Fruit fly (Drosophila melanogaster): Measurements from ENCODE around the gene CG32199.

CG32199 gene

dm6 chr3L:18640584-18641527, 29.2 kb downstream of the CG32199 start (continued):
- TF ChIP-seq tll (GFP tag; optimal IDR thresholded peaks at IDR 0.05) (no peak), cas (GFP tag; IDR thresholded peaks at IDR 0.05) (peak; percentile 96), CG13624 (GFP tag; optimal IDR thresholded peaks at IDR 0.05) (peak; percentile 97), CG12155 (GFP tag; optimal IDR thresholded peaks at IDR 0.05) (peak; percentile 93), Tbp (GFP tag; optimal IDR thresholded peaks at IDR 0.05) (no peak), toy (GFP tag; IDR thresholded peaks at IDR 0.05) (peak; percentile 97), CG6272 (GFP tag; IDR thresholded peaks at IDR 0.05) (peak; percentile 98), CG7372 (GFP tag; IDR thresholded peaks at IDR 0.05) (peak; percentile 97), CG32767 (GFP tag; IDR thresholded peaks at IDR 0.05) (peak; percentile 91), CG6854 (GFP tag; optimal IDR thresholded peaks at IDR 0.05) (peak; percentile 90), CG4854 (GFP tag; optimal IDR thresholded peaks at IDR 0.05) (peak; percentile 88), sens-2 (GFP tag; IDR thresholded peaks at IDR 0.05) (peak; percentile 94), CG10959 (GFP tag; IDR thresholded peaks at IDR 0.05) (peak; percentile 91), ERR (GFP tag; optimal IDR thresholded peaks at IDR 0.05) (peak; percentile 88), schlank (tag; optimal IDR thresholded peaks at IDR 0.05) (peak; percentile 48), odd (GFP tag; optimal IDR thresholded peaks at IDR 0.05) (peak; percentile 85), CG10366 (GFP tag; IDR thresholded peaks at IDR 0.05) (peak; percentile 98), trem (tag; optimal IDR thresholded peaks at IDR 0.05) (peak; percentile 23), slp2 (GFP tag; optimal IDR thresholded peaks at IDR 0.05) (peak; percentile 88), HmgD (GFP tag; optimal IDR thresholded peaks at IDR 0.05) (peak; percentile 82), Oaz (GFP tag; IDR thresholded peaks at IDR 0.05) (peak; percentile 91), D19A (tag; optimal IDR thresholded peaks at IDR 0.05) (peak; percentile 45), CG9817 (tag; optimal IDR thresholded peaks at IDR 0.05) (peak; percentile 87), aop (GFP tag; IDR thresholded peaks at IDR 0.05) (peak; percentile 91), CG7928 (GFP tag; optimal IDR thresholded peaks at IDR 0.05) (peak; percentile 74), dpn (GFP tag; optimal IDR thresholded peaks at IDR 0.05) (peak; percentile 92 to 97), CG6791 (GFP tag; IDR thresholded peaks at IDR 0.05; ENCODE audit: partially characterized antibody) (no peak), CG18599 (GFP tag; optimal IDR thresholded peaks at IDR 0.05) (peak; percentile 96), Atf3 (GFP tag; optimal IDR thresholded peaks at IDR 0.05) (peak; percentile 81), CG9797 (GFP tag; optimal IDR thresholded peaks at IDR 0.05) (no peak), sug (tag; optimal IDR thresholded peaks at IDR 0.05) (peak; percentile 90), E2f2 (GFP tag; IDR thresholded peaks at IDR 0.05) (peak; percentile 79), pan (optimal IDR thresholded peaks at IDR 0.05) (no peak), pan (GFP tag; optimal IDR thresholded peaks at IDR 0.05 in 1 of 2, IDR thresholded peaks at IDR 0.05 in 1 of 2) (peak in 1 of 2 experiments; percentile 98), CG17829 (tag; optimal IDR thresholded peaks at IDR 0.05) (peak; percentile 82), E2f1 (GFP tag; IDR thresholded peaks at IDR 0.05) (peak; percentile 97), NK7.1 (GFP tag; optimal IDR thresholded peaks at IDR 0.05) (peak; percentile 91), Neu2 (GFP tag; optimal IDR thresholded peaks at IDR 0.05; ENCODE audit: borderline replicate concordance) (peak; percentile 4), CG1647 (GFP tag; optimal IDR thresholded peaks at IDR 0.05) (peak; percentile 84), Hmr (GFP tag; optimal IDR thresholded peaks at IDR 0.05) (peak; percentile 94), CG34422 (GFP tag; IDR thresholded peaks at IDR 0.05) (peak; percentile 98), Fer2 (tag; optimal IDR thresholded peaks at IDR 0.05) (peak; percentile 93), Lpt (GFP tag; optimal IDR thresholded peaks at IDR 0.05) (no peak), CG4424 (GFP tag; optimal IDR thresholded peaks at IDR 0.05) (peak; percentile 88), Spps (tag; optimal IDR thresholded peaks at IDR 0.05) (peak; percentile 63), zf30C (GFP tag; optimal IDR thresholded peaks at IDR 0.05) (peak; percentile 71), mld (GFP tag; IDR thresholded peaks at IDR 0.05; ENCODE audit: partially characterized antibody) (no peak), ftz-f1 (GFP tag; optimal IDR thresholded peaks at IDR 0.05) (no peak), CG2875 (GFP tag; optimal IDR thresholded peaks at IDR 0.05) (peak; percentile 53)

All from whole organism, embryonic.